Fruit fly (Drosophila melanogaster) whole organism, adult: ENCODE measurements around the gene CG32374.

Experiments
- CG11617 ChIP-seq: fragments of 200-800 bp; sonication (Bioruptor generic); optimal IDR thresholded peaks from 2 replicates; lab custom pipeline; 2017; ENCODE audit warnings: mild to moderate bottlenecking, missing biosample characterization, missing genetic modification reagents, missing genetic modification characterization
- CG12768 ChIP-seq: fragments of 200-800 bp; sonication (Bioruptor generic); optimal IDR thresholded peaks from 2 replicates; lab custom pipeline; 2017; ENCODE audit warnings: missing biosample characterization, missing genetic modification characterization, mild to moderate bottlenecking, moderate library complexity, missing genetic modification reagents
- CG14711 ChIP-seq: fragments of 200-800 bp; sonication (Bioruptor generic); optimal IDR thresholded peaks from 2 replicates; lab custom pipeline; 2018; ENCODE audit warnings: missing biosample characterization, mild to moderate bottlenecking, missing genetic modification characterization, moderate library complexity
- CG1620 ChIP-seq: fragments of 200-800 bp; sonication (Bioruptor generic); optimal IDR thresholded peaks from 2 replicates; lab custom pipeline; 2016; ENCODE audit warnings: missing biosample characterization, missing genetic modification characterization
- CG33017 ChIP-seq: fragments of 200-800 bp; sonication (Bioruptor generic); optimal IDR thresholded peaks from 2 replicates; lab custom pipeline; 2018; ENCODE audit warnings: missing biosample characterization, mild to moderate bottlenecking, missing genetic modification characterization, moderate library complexity
- CG5204 ChIP-seq: fragments of 200-800 bp; sonication (Bioruptor generic); optimal IDR thresholded peaks from 2 replicates; lab custom pipeline; 2016; ENCODE audit warnings: missing biosample characterization, missing genetic modification characterization
- CG7045 ChIP-seq: fragments of 200-800 bp; sonication (Bioruptor generic); optimal IDR thresholded peaks from 2 replicates; lab custom pipeline; 2017; ENCODE audit warnings: missing biosample characterization, mild to moderate bottlenecking, missing genetic modification characterization
- CG7101 ChIP-seq: fragments of 200-800 bp; sonication (Bioruptor generic); optimal IDR thresholded peaks from 2 replicates; lab custom pipeline; 2018; ENCODE audit warnings: missing biosample characterization, mild to moderate bottlenecking, missing genetic modification characterization, moderate library complexity
- Clk ChIP-seq: fragments of 200-800 bp; sonication (Bioruptor generic); optimal IDR thresholded peaks from 2 replicates; lab custom pipeline; 2017; ENCODE audit warnings: missing biosample characterization, missing genetic modification characterization
- Crg-1 ChIP-seq: fragments of 200-800 bp; sonication (Bioruptor generic); optimal IDR thresholded peaks from 2 replicates; lab custom pipeline; 2016; ENCODE audit warnings: missing biosample characterization, missing genetic modification characterization
- Hr96 ChIP-seq: fragments of 200-800 bp; sonication (Bioruptor generic); optimal IDR thresholded peaks from 2 replicates; lab custom pipeline; 2016; ENCODE audit warnings: missing biosample characterization, missing genetic modification characterization
- Mnt ChIP-seq: fragments of 200-800 bp; sonication (Bioruptor generic); optimal IDR thresholded peaks from 2 replicates; lab custom pipeline; 2016; ENCODE audit warnings: missing biosample characterization, mild to moderate bottlenecking, missing genetic modification characterization
- bab1 ChIP-seq: fragments of 200-800 bp; sonication (Bioruptor generic); optimal IDR thresholded peaks from 3 replicates; lab custom pipeline; 2019; ENCODE audit warnings: missing biosample characterization, mild to moderate bottlenecking, missing genetic modification characterization, moderate library complexity
- cic ChIP-seq: fragments of 200-800 bp; sonication (Bioruptor generic); optimal IDR thresholded peaks from 2 replicates; lab custom pipeline; 2017; ENCODE audit warnings: missing biosample characterization, mild to moderate bottlenecking, missing genetic modification characterization, moderate library complexity
- cnc ChIP-seq, 2 experiments: fragments of >200 bp; optimal IDR thresholded peaks; 2 replicates each; lab custom pipeline; 2017
- kay ChIP-seq: fragments of 200-800 bp; sonication (Bioruptor generic); peaks from one replicate; lab custom pipeline; 2016; ENCODE audit warnings: missing biosample characterization, missing genetic modification characterization, borderline replicate concordance
- ovo ChIP-seq: fragments of 200-800 bp; sonication (Bioruptor generic); optimal IDR thresholded peaks from 2 replicates; lab custom pipeline; 2016; ENCODE audit warnings: missing biosample characterization, missing genetic modification characterization
- pad ChIP-seq: fragments of 200-800 bp; sonication (Bioruptor generic); optimal IDR thresholded peaks from 3 replicates; lab custom pipeline; 2017; ENCODE audit warnings: missing biosample characterization, missing genetic modification characterization, mild to moderate bottlenecking, moderate library complexity, missing genetic modification reagents
- tj ChIP-seq: fragments of 200-800 bp; sonication (Bioruptor generic); optimal IDR thresholded peaks from 3 replicates; lab custom pipeline; 2017; ENCODE audit warnings: missing biosample characterization, mild to moderate bottlenecking, missing genetic modification characterization, moderate library complexity
- toe ChIP-seq: fragments of 200-800 bp; sonication (Bioruptor generic); optimal IDR thresholded peaks from 2 replicates; lab custom pipeline; 2016; ENCODE audit warnings: missing biosample characterization, missing genetic modification characterization

Gene CG32374

DNA sequence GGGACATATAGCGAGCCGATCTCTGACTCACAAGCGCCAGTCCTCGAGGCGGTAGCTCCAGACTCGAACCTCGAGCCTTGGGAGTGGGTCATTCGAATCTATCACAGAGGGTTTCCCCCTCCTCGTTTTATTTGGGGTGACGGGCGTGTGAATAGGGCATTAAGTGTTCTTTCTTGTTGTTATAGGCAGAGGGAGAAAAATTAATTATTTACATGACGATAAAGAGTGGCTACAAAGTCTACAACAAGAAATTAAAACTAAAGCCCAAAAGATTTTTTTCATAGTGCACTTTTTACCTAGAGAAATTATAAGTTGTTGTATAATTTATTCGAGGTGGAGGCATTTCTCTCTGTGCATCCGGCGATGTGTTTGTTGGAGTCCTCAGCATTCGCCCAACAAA, 11.5 kb upstream of the CG32374 start:
- no peak for TF ChIP-seq kay (GFP tag; lab: Kevin White, UChicago)
- TF ChIP-seq cic (GFP tag; lab: Kevin White, UChicago), result no peak
- no peak for TF ChIP-seq CG11617 (GFP tag; lab: Kevin White, UChicago)
- TF ChIP-seq CG33017 (tag; lab: Kevin White, UChicago), result no peak
- TF ChIP-seq CG12768 (GFP tag; lab: Kevin White, UChicago), result no peak
- no peak for TF ChIP-seq pad (GFP tag; lab: Kevin White, UChicago)
- TF ChIP-seq CG5204 (GFP tag; lab: Kevin White, UChicago), result no peak
- no peak for TF ChIP-seq Crg-1 (GFP tag; lab: Kevin White, UChicago)
- no peak for TF ChIP-seq tj (GFP tag; lab: Kevin White, UChicago)
- TF ChIP-seq Clk (GFP tag; lab: Kevin White, UChicago), result no peak
- no peak for TF ChIP-seq ovo
- no peak for TF ChIP-seq CG14711 (tag; lab: Kevin White, UChicago)
- TF ChIP-seq Hr96 (GFP tag; lab: Kevin White, UChicago), result no peak
- no peak for TF ChIP-seq cnc (optimal IDR thresholded peaks at IDR 0.05; lab: Kevin White, UChicago)
- no peak for TF ChIP-seq CG7045
- TF ChIP-seq CG1620, result no peak
- no peak for TF ChIP-seq bab1 (GFP tag; lab: Kevin White, UChicago)
- TF ChIP-seq CG7101 (tag; lab: Kevin White, UChicago), result no peak
- no peak for TF ChIP-seq toe (GFP tag; lab: Kevin White, UChicago)
- no peak for TF ChIP-seq Mnt (GFP tag; lab: Kevin White, UChicago)

DNA sequence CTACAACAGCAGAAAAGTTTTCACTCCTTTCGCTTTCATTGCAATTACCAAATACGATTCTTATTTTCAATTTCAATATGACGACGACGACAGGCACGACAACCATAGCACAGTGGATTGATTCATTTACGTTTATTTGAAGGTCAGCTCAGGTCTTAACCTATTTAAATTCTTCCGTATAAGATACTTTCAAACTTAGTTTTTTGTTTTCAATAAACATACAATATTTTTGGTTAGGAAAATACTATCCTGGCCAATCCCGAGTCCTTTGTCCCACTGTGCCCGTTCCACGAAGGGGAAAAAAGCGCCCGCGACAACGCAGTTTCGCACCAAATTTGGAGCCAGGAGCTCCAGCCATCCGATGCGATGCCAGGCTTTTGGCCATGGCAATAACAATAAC, 9.3 kb upstream of the CG32374 start:
- TF ChIP-seq CG12768 (GFP tag; lab: Kevin White, UChicago) (no peak), Crg-1 (GFP tag; lab: Kevin White, UChicago) (no peak), CG33017 (tag; lab: Kevin White, UChicago) (no peak), Clk (GFP tag; lab: Kevin White, UChicago) (no peak), tj (GFP tag; lab: Kevin White, UChicago) (no peak), toe (GFP tag; lab: Kevin White, UChicago) (no peak), CG14711 (tag; lab: Kevin White, UChicago) (no peak), cic (GFP tag; lab: Kevin White, UChicago) (no peak), CG5204 (GFP tag; lab: Kevin White, UChicago) (no peak), CG7101 (tag; lab: Kevin White, UChicago) (no peak), bab1 (GFP tag; lab: Kevin White, UChicago) (no peak), CG1620 (no peak), CG7045 (no peak), kay (GFP tag; lab: Kevin White, UChicago) (no peak), cnc (optimal IDR thresholded peaks at IDR 0.05; lab: Kevin White, UChicago) (no peak), ovo (no peak), pad (GFP tag; lab: Kevin White, UChicago) (no peak)

DNA sequence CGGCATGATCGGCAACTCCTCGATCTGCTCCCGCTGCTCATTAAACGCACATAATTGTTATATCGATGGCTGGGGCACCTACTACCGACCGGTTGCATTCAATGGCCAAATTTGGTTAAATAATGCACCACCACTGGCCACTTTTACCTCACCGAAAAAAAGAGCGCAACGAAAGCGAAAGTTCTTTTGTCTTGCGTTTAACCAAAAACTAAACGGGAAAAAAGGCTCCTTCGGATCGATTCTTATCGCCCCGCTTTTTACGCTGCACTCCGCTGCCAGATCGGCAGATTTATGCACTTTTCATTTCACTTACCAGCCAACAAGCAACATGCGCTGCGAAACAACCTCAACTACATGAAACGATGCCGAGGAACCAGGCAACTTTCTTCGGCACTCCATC, 4.6 kb upstream of the CG32374 start:
- TF ChIP-seq CG5204 (GFP tag; lab: Kevin White, UChicago) (no peak), CG7101 (tag; lab: Kevin White, UChicago) (no peak), cic (GFP tag; lab: Kevin White, UChicago) (no peak), kay (GFP tag; lab: Kevin White, UChicago) (no peak), bab1 (GFP tag; lab: Kevin White, UChicago) (no peak), CG11617 (GFP tag; lab: Kevin White, UChicago) (no peak), CG7045 (no peak), tj (GFP tag; lab: Kevin White, UChicago) (no peak), Hr96 (GFP tag; lab: Kevin White, UChicago) (no peak), ovo (no peak), Crg-1 (GFP tag; lab: Kevin White, UChicago) (no peak), cnc (optimal IDR thresholded peaks at IDR 0.05; lab: Kevin White, UChicago) (no peak), CG33017 (tag; lab: Kevin White, UChicago) (no peak), Clk (GFP tag; lab: Kevin White, UChicago) (no peak), CG1620 (no peak), CG14711 (tag; lab: Kevin White, UChicago) (no peak), pad (GFP tag; lab: Kevin White, UChicago) (no peak), CG12768 (GFP tag; lab: Kevin White, UChicago) (no peak), toe (GFP tag; lab: Kevin White, UChicago) (no peak)

DNA sequence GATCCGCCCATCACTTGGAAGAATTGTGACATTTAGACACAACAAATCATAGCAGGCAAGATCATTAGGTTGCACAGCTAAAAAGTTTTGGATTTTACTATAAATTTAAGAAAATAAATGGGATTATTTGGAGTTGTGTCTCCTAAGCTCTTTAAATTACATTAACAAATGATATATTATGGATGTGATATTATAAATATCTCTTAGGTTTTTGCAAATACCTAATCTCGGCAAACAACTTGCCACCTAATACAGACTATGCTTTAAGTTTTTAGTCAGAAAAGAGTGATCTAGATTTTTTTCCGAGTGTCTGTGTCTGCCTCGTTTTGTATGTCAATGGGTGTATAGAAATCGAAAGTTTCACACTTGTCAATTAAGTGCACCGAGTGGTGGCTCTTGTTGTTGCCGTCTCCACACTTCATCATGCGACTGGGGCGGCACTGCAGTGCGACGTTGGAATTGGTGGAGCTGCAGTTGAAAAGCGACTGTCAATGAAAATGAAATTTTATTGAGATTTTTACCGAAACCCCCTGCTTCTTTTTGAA, 3.7 kb upstream of the CG32374 start:
- peak; percentile 56 for TF ChIP-seq kay (GFP tag; lab: Kevin White, UChicago)
- no peak for TF ChIP-seq Mnt (GFP tag; lab: Kevin White, UChicago)
- TF ChIP-seq CG7101 (tag; lab: Kevin White, UChicago), result no peak
- no peak for TF ChIP-seq CG1620

DNA sequence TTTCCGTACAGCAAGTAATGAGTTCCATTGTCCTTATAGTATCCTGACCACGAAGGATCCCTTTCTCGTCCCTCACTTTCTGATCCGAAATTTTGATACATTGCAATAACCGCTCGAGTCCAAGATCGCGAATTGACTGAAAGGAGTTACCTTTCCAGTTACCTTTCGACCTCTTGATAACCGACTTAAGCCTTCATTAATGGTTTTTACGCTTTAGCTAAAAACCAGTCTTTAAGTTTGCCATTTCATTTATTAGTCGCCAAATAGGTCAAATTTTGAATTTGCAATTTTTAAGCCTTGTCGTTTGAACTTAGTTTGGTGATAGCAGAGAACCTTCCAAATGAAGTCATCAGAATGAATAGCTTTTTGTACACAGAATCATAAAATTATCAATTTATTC, 1.4 kb upstream of the CG32374 start, which contains the start of gene CG32376:
Gene CG32376 (minus strand): TSS at position 101 of the 400 bp plus-strand sequence.
- TF ChIP-seq CG33017 (tag; lab: Kevin White, UChicago) (no peak), cic (GFP tag; lab: Kevin White, UChicago) (no peak), CG14711 (tag; lab: Kevin White, UChicago) (no peak), CG1620 (no peak), CG5204 (GFP tag; lab: Kevin White, UChicago) (no peak), bab1 (GFP tag; lab: Kevin White, UChicago) (no peak), Mnt (GFP tag; lab: Kevin White, UChicago) (no peak), Hr96 (GFP tag; lab: Kevin White, UChicago) (no peak), kay (GFP tag; lab: Kevin White, UChicago) (no peak), toe (GFP tag; lab: Kevin White, UChicago) (no peak), Clk (GFP tag; lab: Kevin White, UChicago) (no peak), CG7101 (tag; lab: Kevin White, UChicago) (no peak), CG12768 (GFP tag; lab: Kevin White, UChicago) (no peak), Crg-1 (GFP tag; lab: Kevin White, UChicago) (no peak), pad (GFP tag; lab: Kevin White, UChicago) (no peak), ovo (no peak)
